Fruit fly (Drosophila melanogaster) Kc167 (cell line): ENCODE measurements around the gene Lamtor4.

Experiments
- psq ChIP-seq: fragments of >200 bp; optimal IDR thresholded peaks from 2 replicates; lab custom pipeline; 2017; ENCODE audit warnings: missing external identifiers
- ttk ChIP-seq: sonication (Bioruptor generic); optimal IDR thresholded peaks from 2 replicates; lab custom pipeline; 2017; ENCODE audit warnings: missing external identifiers

- TF ChIP-seq ttk (lab: Kevin White, UChicago) (no peak), psq (lab: Kevin White, UChicago) (no peak)
Measured at dm6 chr3L:3873094-3873493, 23.6 kb upstream of the Lamtor4 start.
